Fruit fly (Drosophila melanogaster) whole organism, pupa: Measurements from ENCODE around the gene Atu.

ENCODE experiments used
- CG10348 ChIP-seq: fragments of 200-800 bp; sonication (Bioruptor generic); IDR thresholded peaks from 2 replicates; pipeline ENCODE4 v1.3.6; 2022; ENCODE audit warnings: missing biosample characterization, missing genetic modification characterization
- CG12605 ChIP-seq: fragments of 200-800 bp; sonication (Bioruptor generic); IDR thresholded peaks from 2 replicates; pipeline ENCODE4 v1.3.6; 2022; ENCODE audit warnings: missing biosample characterization, missing genetic modification characterization
- CG13204 ChIP-seq: fragments of 200-800 bp; sonication (Bioruptor generic); optimal IDR thresholded peaks from 2 replicates; lab custom pipeline; 2018; ENCODE audit warnings: missing biosample characterization, mild to moderate bottlenecking, missing genetic modification characterization, moderate library complexity
- CG14655 ChIP-seq: fragments of 200-800 bp; sonication (Bioruptor generic); optimal IDR thresholded peaks from 3 replicates; lab custom pipeline; 2017; ENCODE audit warnings: mild to moderate bottlenecking, missing biosample characterization, missing genetic modification reagents, missing genetic modification characterization
- CG15710 ChIP-seq: fragments of 200-800 bp; sonication (Bioruptor generic); optimal IDR thresholded peaks from 2 replicates; lab custom pipeline; 2018; ENCODE audit warnings: missing biosample characterization, mild to moderate bottlenecking, missing genetic modification characterization, moderate library complexity
- CG17806 ChIP-seq: fragments of 200-800 bp; sonication (Bioruptor generic); optimal IDR thresholded peaks from 2 replicates; lab custom pipeline; 2018; ENCODE audit warnings: missing biosample characterization, mild to moderate bottlenecking, missing genetic modification characterization, moderate library complexity
- CG32121 ChIP-seq: fragments of 200-800 bp; sonication (Bioruptor generic); IDR thresholded peaks from 2 replicates; pipeline ENCODE4 v1.3.6; 2022; ENCODE audit warnings: missing biosample characterization, missing genetic modification characterization
- CG34367 ChIP-seq: fragments of 200-800 bp; sonication (Bioruptor generic); optimal IDR thresholded peaks from 2 replicates; lab custom pipeline; 2018; ENCODE audit warnings: missing biosample characterization, mild to moderate bottlenecking, missing genetic modification characterization
- CG4496 ChIP-seq: fragments of 200-800 bp; sonication (Bioruptor generic); IDR thresholded peaks from 3 replicates; pipeline ENCODE4 v1.3.6; 2022; ENCODE audit warnings: missing biosample characterization, missing genetic modification characterization
- CG8159 ChIP-seq: fragments of 200-800 bp; sonication (Bioruptor generic); optimal IDR thresholded peaks from 3 replicates; lab custom pipeline; 2018; ENCODE audit warnings: missing biosample characterization, mild to moderate bottlenecking, missing genetic modification characterization, moderate library complexity
- CG8301 ChIP-seq: fragments of 200-800 bp; sonication (Bioruptor generic); optimal IDR thresholded peaks from 2 replicates; lab custom pipeline; 2018; ENCODE audit warnings: missing biosample characterization, mild to moderate bottlenecking, missing genetic modification characterization
- CG9948 ChIP-seq: fragments of 200-800 bp; sonication (Bioruptor generic); optimal IDR thresholded peaks from 2 replicates; lab custom pipeline; 2018; ENCODE audit warnings: missing biosample characterization, mild to moderate bottlenecking, missing genetic modification characterization, moderate library complexity
- D1 ChIP-seq: fragments of 200-800 bp; sonication (Bioruptor generic); optimal IDR thresholded peaks from 2 replicates; lab custom pipeline; 2018; ENCODE audit warnings: missing biosample characterization, mild to moderate bottlenecking, missing genetic modification characterization, moderate library complexity
- EcR ChIP-seq: fragments of 200-800 bp; sonication (Bioruptor generic); optimal IDR thresholded peaks from 3 replicates; lab custom pipeline; 2019; ENCODE audit warnings: missing biosample characterization, missing genetic modification characterization, mild to moderate bottlenecking, moderate library complexity, missing genetic modification reagents
- Ets98B ChIP-seq: fragments of 200-800 bp; sonication (Bioruptor generic); IDR thresholded peaks from 2 replicates; pipeline ENCODE4 v1.3.6; 2022; ENCODE audit warnings: missing biosample characterization, missing genetic modification characterization
- Pif1A ChIP-seq: fragments of 200-800 bp; sonication (Bioruptor generic); optimal IDR thresholded peaks from 3 replicates; lab custom pipeline; 2016; ENCODE audit warnings: missing biosample characterization, missing genetic modification characterization
- Pif1B ChIP-seq: fragments of 200-800 bp; sonication (Bioruptor generic); optimal IDR thresholded peaks from 3 replicates; lab custom pipeline; 2016; ENCODE audit warnings: missing biosample characterization, missing genetic modification characterization
- Snoo ChIP-seq: fragments of 200-800 bp; sonication (Bioruptor generic); optimal IDR thresholded peaks from 3 replicates; lab custom pipeline; 2017; ENCODE audit warnings: missing biosample characterization, mild to moderate bottlenecking, missing genetic modification characterization, inconsistent platforms
- fd96Ca ChIP-seq: fragments of 200-800 bp; sonication (Bioruptor generic); IDR thresholded peaks from 3 replicates; pipeline ENCODE4 v1.3.6; 2022; ENCODE audit warnings: missing biosample characterization, missing genetic modification characterization
- gl ChIP-seq: fragments of 200-800 bp; sonication (Bioruptor generic); optimal IDR thresholded peaks from 2 replicates; lab custom pipeline; 2018; ENCODE audit warnings: missing biosample characterization, mild to moderate bottlenecking, missing genetic modification characterization
- rn ChIP-seq: fragments of 200-800 bp; sonication (Bioruptor generic); IDR thresholded peaks from 2 replicates; pipeline ENCODE4 v1.3.6; 2022; ENCODE audit warnings: missing biosample characterization, missing genetic modification characterization

Gene Atu

dm6 chr3R:5620387-5620956 lies 7.3 kb downstream of the Atu start:
- TF ChIP-seq CG32121 (peak; percentile 33; the same call in 1 of the 2 replicates), rn (GFP tag; lab: Robert Waterston, UW) (peak; percentile 51), CG10348 (no peak), gl (peak; percentile 14), D1 (tag; lab: Kevin White, UChicago) (no peak), CG15710 (peak; percentile 60), CG17806 (tag; lab: Kevin White, UChicago) (peak; percentile 45), CG8301 (tag; lab: Kevin White, UChicago) (peak; percentile 58), CG4496 (0 out of 3 replicates have a peak, but pooled peaks have one; percentile 45), CG34367 (tag; lab: Kevin White, UChicago) (peak; percentile 30), fd96Ca (peak; percentile 64; the same call in 1 of the 3 replicates), CG8159 (tag; lab: Kevin White, UChicago) (peak; percentile 70), CG12605 (GFP tag; lab: Robert Waterston, UW) (peak; percentile 30), Snoo (tag; lab: Kevin White, UChicago) (peak; percentile 60), Ets98B (no peak; the same call in 1 of the 2 replicates), CG14655 (GFP tag; lab: Kevin White, UChicago) (peak; percentile 79), CG9948 (tag; lab: Kevin White, UChicago) (peak; percentile 41), CG13204 (GFP tag; lab: Kevin White, UChicago) (no peak), EcR (GFP tag; lab: Kevin White, UChicago) (no peak), Pif1B (GFP tag; lab: Kevin White, UChicago) (peak; percentile 34), Pif1A (GFP tag; lab: Kevin White, UChicago) (peak; percentile 61)

dm6 chr3R:5621714-5622405 lies 8.7 kb downstream of the Atu start:
- TF ChIP-seq fd96Ca = 0 out of 3 replicates have a peak, but pooled peaks have one; percentile 45
- TF ChIP-seq EcR (GFP tag; lab: Kevin White, UChicago) = peak; percentile 94
- peak; percentile 42; the same call in 1 of the 3 replicates for TF ChIP-seq CG4496
- TF ChIP-seq CG9948 (tag; lab: Kevin White, UChicago) = no peak
- TF ChIP-seq CG8159 (tag; lab: Kevin White, UChicago) = peak; percentile 27
- TF ChIP-seq CG15710 = no peak
- no peak for TF ChIP-seq Pif1B (GFP tag; lab: Kevin White, UChicago)
- TF ChIP-seq CG34367 (tag; lab: Kevin White, UChicago) = peak; percentile 18
- peak; percentile 77 for TF ChIP-seq CG13204 (GFP tag; lab: Kevin White, UChicago)
- peak; percentile 50 for TF ChIP-seq CG12605 (GFP tag; lab: Robert Waterston, UW)
- peak; percentile 4 for TF ChIP-seq Pif1A (GFP tag; lab: Kevin White, UChicago)
- peak; percentile 14 for TF ChIP-seq CG14655 (GFP tag; lab: Kevin White, UChicago)
- peak; percentile 4 for TF ChIP-seq CG8301 (tag; lab: Kevin White, UChicago)
- TF ChIP-seq gl = peak; percentile 82
- TF ChIP-seq rn (GFP tag; lab: Robert Waterston, UW) = no peak

- no peak for TF ChIP-seq CG34367 (tag; lab: Kevin White, UChicago)
- TF ChIP-seq, all 21 proteins: peak for 0
These were observed 9.2 kb downstream of the Atu start for dm6 chr3R:5622406-5622752.

- peak; percentile 21 for TF ChIP-seq Pif1A (GFP tag; lab: Kevin White, UChicago)
- no peak for TF ChIP-seq CG17806 (tag; lab: Kevin White, UChicago)
- no peak for TF ChIP-seq CG13204 (GFP tag; lab: Kevin White, UChicago)
- peak; percentile 38 for TF ChIP-seq Pif1B (GFP tag; lab: Kevin White, UChicago)
- no peak for TF ChIP-seq fd96Ca
- TF ChIP-seq EcR (GFP tag; lab: Kevin White, UChicago) = peak; percentile 25
- TF ChIP-seq gl = peak; percentile 27
- TF ChIP-seq, all 21 proteins: peak for 4
These were observed 9.9 kb downstream of the Atu start for dm6 chr3R:5622985-5623630.

dm6 chr3R:5624115-5624878 lies 11.1 kb downstream of the Atu start, which contains the start of the genes Dph4, Spec2 and RpL13A:
Gene Dph4, minus strand, starts transcription at chr3R:5624125.
Gene Spec2, minus strand, starts transcription at chr3R:5624125.
Gene RpL13A, plus strand, starts transcription at chr3R:5624474.
- no peak for TF ChIP-seq CG10348
- peak; percentile 42 for TF ChIP-seq CG8301 (tag; lab: Kevin White, UChicago)
- TF ChIP-seq Snoo (tag; lab: Kevin White, UChicago) = peak; percentile 94
- peak; percentile 22 for TF ChIP-seq CG9948 (tag; lab: Kevin White, UChicago)
- TF ChIP-seq CG32121 = no peak
- no peak for TF ChIP-seq Ets98B
- no peak for TF ChIP-seq Pif1B (GFP tag; lab: Kevin White, UChicago)
- TF ChIP-seq Pif1A (GFP tag; lab: Kevin White, UChicago) = no peak
- no peak for TF ChIP-seq CG14655 (GFP tag; lab: Kevin White, UChicago)
- TF ChIP-seq CG17806 (tag; lab: Kevin White, UChicago) = peak; percentile 34
- TF ChIP-seq CG12605 (GFP tag; lab: Robert Waterston, UW) = no peak
- no peak for TF ChIP-seq EcR (GFP tag; lab: Kevin White, UChicago)
- no peak for TF ChIP-seq fd96Ca
- peak; percentile 83 for TF ChIP-seq CG34367 (tag; lab: Kevin White, UChicago)
- TF ChIP-seq CG8159 (tag; lab: Kevin White, UChicago) = no peak
- no peak for TF ChIP-seq D1 (tag; lab: Kevin White, UChicago)
- TF ChIP-seq CG4496 = no peak
- TF ChIP-seq gl = peak; percentile 72
- TF ChIP-seq CG13204 (GFP tag; lab: Kevin White, UChicago) = no peak
- no peak for TF ChIP-seq rn (GFP tag; lab: Robert Waterston, UW)
- peak; percentile 63 for TF ChIP-seq CG15710
- TF ChIP-seq, all 21 proteins: peak for 7
